Worm (Caenorhabditis elegans) whole organism, young adult: ENCODE measurements around the gene set-28.
"Not testable (repeated sequence)": the region's sequence is repeated elsewhere in the genome, so short reads cannot be mapped to it uniquely, and the experiment has no call there.

ENCODE experiments used
- B0019.2 ChIP-seq: fragments of 200-800 bp; sonication (Bioruptor generic); conservative IDR thresholded peaks from 2 replicates; pipeline ENCODE4 v1.3.6; 2022; ENCODE audit warnings: missing genetic modification reagents, missing genetic modification characterization, missing compliant biosample characterization
- B0261.1 ChIP-seq: sonication (generic microtip); optimal IDR thresholded peaks from 2 replicates; lab custom pipeline; 2016; ENCODE audit warnings: mild to moderate bottlenecking, missing genetic modification characterization, moderate library complexity, missing compliant biosample characterization
- C06A6.2 ChIP-seq: fragments of 200-800 bp; sonication (Bioruptor generic); conservative IDR thresholded peaks from 2 replicates; pipeline ENCODE4 v1.3.6; 2022; ENCODE audit warnings: missing genetic modification characterization, missing compliant biosample characterization
- D2030.7 ChIP-seq: fragments of 200-800 bp; sonication (Bioruptor generic); IDR thresholded peaks from 2 replicates; pipeline ENCODE4 v1.3.6; 2022; ENCODE audit warnings: missing genetic modification reagents, missing genetic modification characterization, missing compliant biosample characterization
- F55B11.4 ChIP-seq: sonication (generic microtip); optimal IDR thresholded peaks from 2 replicates; lab custom pipeline; 2016; ENCODE audit warnings: missing compliant biosample characterization, missing genetic modification characterization, borderline replicate concordance; ENCODE audit not compliant: insufficient read depth
- Y56A3A.18 ChIP-seq: fragments of 200-800 bp; sonication (Bioruptor generic); IDR thresholded peaks from 2 replicates; pipeline ENCODE4 v1.3.6; 2022; ENCODE audit warnings: missing genetic modification reagents, missing genetic modification characterization, missing compliant biosample characterization
- Y67H2A.10 ChIP-seq: fragments of 200-800 bp; sonication (Bioruptor generic); conservative IDR thresholded peaks from 2 replicates; pipeline ENCODE4 v1.3.6; 2022; ENCODE audit warnings: missing genetic modification reagents, missing genetic modification characterization, missing compliant biosample characterization
- bed-1 ChIP-seq: fragments of 200-800 bp; sonication (Bioruptor generic); IDR thresholded peaks from 2 replicates; pipeline ENCODE4 v1.3.6; 2022; ENCODE audit warnings: missing genetic modification reagents, missing genetic modification characterization, missing compliant biosample characterization
- ceh-27 ChIP-seq: fragments of 200-800 bp; sonication (Bioruptor generic); optimal IDR thresholded peaks from 2 replicates; lab custom pipeline; 2018; ENCODE audit warnings: mild to moderate bottlenecking, missing genetic modification characterization, moderate library complexity, missing compliant biosample characterization
- egrh-3 ChIP-seq: fragments of 200-800 bp; sonication (Bioruptor generic); IDR thresholded peaks from 2 replicates; pipeline ENCODE4 v1.3.6; 2022; ENCODE audit warnings: missing genetic modification reagents, missing genetic modification characterization, missing compliant biosample characterization
- ekl-4 ChIP-seq: fragments of 200-800 bp; sonication (Bioruptor generic); IDR thresholded peaks from 2 replicates; pipeline ENCODE4 v1.3.6; 2022; ENCODE audit warnings: missing genetic modification reagents, missing genetic modification characterization, missing compliant biosample characterization
- him-1 ChIP-seq: sonication (generic microtip); optimal IDR thresholded peaks from 2 replicates; lab custom pipeline; 2016; ENCODE audit warnings: missing genotype, missing genetic modification reagents, missing genetic modification characterization, missing compliant biosample characterization
- hmg-1.2 ChIP-seq: fragments of 200-800 bp; sonication (Bioruptor generic); IDR thresholded peaks from 2 replicates; pipeline ENCODE4 v1.3.6; 2022; ENCODE audit warnings: missing genetic modification reagents, missing genetic modification characterization, missing compliant biosample characterization
- hrde-1 ChIP-seq: sonication (generic microtip); optimal IDR thresholded peaks from 2 replicates; lab custom pipeline; 2016; ENCODE audit warnings: missing genetic modification characterization, mild to moderate bottlenecking, missing compliant biosample characterization, moderate library complexity, missing genotype, missing genetic modification reagents, borderline replicate concordance
- lin-26 ChIP-seq: fragments of 200-800 bp; sonication (Bioruptor generic); IDR thresholded peaks from 2 replicates; pipeline ENCODE4 v1.3.6; 2022; ENCODE audit warnings: missing genetic modification reagents, missing genetic modification characterization, missing compliant biosample characterization
- lin-35 ChIP-seq, 3 experiments: fragments of 150-350 bp in 2 of 3; sonication (generic microtip) in 1 of 3; optimal IDR thresholded peaks; 2 replicates each; lab custom pipeline; 2014 to 2018; ENCODE audit warnings: missing biosample characterization in 3 of 3, missing genetic modification characterization in 3 of 3, missing genetic modification reagents in 3 of 3
- lsl-1 ChIP-seq: fragments of 200-800 bp; sonication (Bioruptor generic); optimal IDR thresholded peaks from 2 replicates; lab custom pipeline; 2018; ENCODE audit warnings: mild to moderate bottlenecking, missing genetic modification characterization, moderate library complexity, missing compliant biosample characterization
- lsy-27 ChIP-seq: sonication (generic microtip); optimal IDR thresholded peaks from 2 replicates; lab custom pipeline; 2017; ENCODE audit warnings: missing genetic modification characterization, mild to moderate bottlenecking, missing compliant biosample characterization, antibody characterized with exemption, missing genotype, borderline replicate concordance; ENCODE audit not compliant: insufficient read depth
- mcd-1 ChIP-seq: fragments of 200-800 bp; sonication (Bioruptor generic); IDR thresholded peaks from 2 replicates; pipeline ENCODE4 v1.3.6; 2022; ENCODE audit warnings: missing genetic modification reagents, missing genetic modification characterization, missing compliant biosample characterization
- mel-28 ChIP-seq: sonication (generic microtip); optimal IDR thresholded peaks from 2 replicates; lab custom pipeline; 2016; ENCODE audit warnings: borderline replicate concordance, mild to moderate bottlenecking, missing genetic modification characterization, missing compliant biosample characterization
- nfyb-1 ChIP-seq: fragments of 200-800 bp; sonication (Bioruptor generic); IDR thresholded peaks from 2 replicates; pipeline ENCODE4 v1.3.6; 2022; ENCODE audit warnings: missing genetic modification reagents, missing genetic modification characterization, missing compliant biosample characterization
- rcor-1 ChIP-seq: fragments of 200-800 bp; sonication (Bioruptor generic); IDR thresholded peaks from 2 replicates; pipeline ENCODE4 v1.3.6; 2022; ENCODE audit warnings: missing genetic modification reagents, missing genetic modification characterization, missing compliant biosample characterization
- rec-8 ChIP-seq, 2 experiments: sonication (generic microtip); optimal IDR thresholded peaks; 2 replicates each; lab custom pipeline; 2016; ENCODE audit warnings: mild to moderate bottlenecking in 2 of 2, missing genetic modification characterization in 2 of 2, missing genetic modification reagents in 2 of 2, missing genotype in 2 of 2, missing biosample characterization in 1 of 2, missing compliant biosample characterization in 1 of 2, moderate library complexity in 1 of 2
- rpc-1 ChIP-seq, 2 experiments: fragments of 150-350 bp in 1 of 2; sonication (generic microtip) in 1 of 2; optimal IDR thresholded peaks; 2 replicates each; lab custom pipeline; 2014 to 2018; ENCODE audit warnings: missing biosample characterization in 1 of 2, missing genetic modification characterization in 1 of 2, missing genetic modification reagents in 1 of 2, missing genotype in 1 of 2
- sdz-38 ChIP-seq: sonication (generic microtip); optimal IDR thresholded peaks from 2 replicates; lab custom pipeline; 2016; ENCODE audit warnings: missing genotype, missing genetic modification characterization, missing compliant biosample characterization
- tbp1 ChIP-seq: fragments of 200-800 bp; sonication (Bioruptor generic); optimal IDR thresholded peaks from 2 replicates; lab custom pipeline; 2018; ENCODE audit warnings: mild to moderate bottlenecking, missing genetic modification characterization, missing compliant biosample characterization
- zfh-2 ChIP-seq: fragments of 200-800 bp; sonication (Bioruptor generic); conservative IDR thresholded peaks from 2 replicates; pipeline ENCODE4 v1.3.6; 2022; ENCODE audit warnings: missing genetic modification reagents, missing genetic modification characterization, missing compliant biosample characterization

The set-28 gene

DNA sequence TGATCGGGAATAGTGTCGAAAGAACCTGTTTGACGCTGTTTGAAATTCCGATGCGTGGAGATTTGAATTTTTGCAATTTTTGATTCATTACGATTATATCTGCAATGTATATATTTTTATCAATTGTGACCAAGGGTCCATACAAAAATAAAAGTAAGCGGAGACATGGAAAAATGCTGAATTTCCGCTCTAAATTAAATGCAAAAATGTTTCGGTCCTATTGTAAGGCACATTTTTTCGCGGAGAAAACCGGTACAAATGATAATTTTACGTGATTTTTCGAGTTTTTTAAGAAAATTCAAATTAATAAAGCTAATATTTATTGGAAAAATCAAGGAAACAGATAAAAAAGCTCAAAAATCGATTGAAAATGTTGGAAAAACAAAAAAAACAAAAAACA, at the start of gene set-28:
Gene set-28, minus strand, starts transcription at position 101 of the 400 bp plus-strand sequence.
- not testable (repeated sequence) for TF ChIP-seq rec-8 (tag; optimal IDR thresholded peaks at IDR 0.05; lab: Kevin White, UChicago); hrde-1 (tag; lab: Kevin White, UChicago); rcor-1 (GFP tag; lab: Robert Waterston, UW)

DNA sequence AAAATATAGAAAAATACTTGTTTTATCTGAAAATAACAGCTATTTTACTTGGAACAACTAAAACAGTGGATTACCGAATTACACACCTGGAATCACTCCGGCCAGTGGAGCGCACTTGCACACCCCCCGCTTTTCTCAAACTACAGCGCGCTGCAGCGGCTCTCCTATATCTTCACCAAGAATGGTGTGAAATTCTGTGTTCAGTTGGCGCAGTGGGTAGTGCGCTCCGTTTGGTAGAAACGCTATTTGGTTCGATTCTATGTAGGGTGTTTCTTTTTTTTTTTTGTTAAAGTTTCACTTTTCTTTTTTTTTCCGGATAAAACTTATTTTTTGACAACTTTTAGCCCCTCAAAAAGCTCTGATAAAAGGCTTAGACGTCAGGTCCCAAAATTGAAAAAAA, 43.2 kb upstream of the set-28 start:
- 0 out of 2 replicates have a peak, but pooled peaks have one; percentile 28 for TF ChIP-seq egrh-3 (GFP tag; lab: Robert Waterston, UW)
- peak; percentile 55 for TF ChIP-seq B0261.1 (tag; lab: Kevin White, UChicago)
- TF ChIP-seq rpc-1 (optimal IDR thresholded peaks at IDR 0.05; lab: Kevin White, UChicago), result peak; percentile 29
- TF ChIP-seq rpc-1 (tag; optimal IDR thresholded peaks at IDR 0.05; lab: Kevin White, UChicago), result peak; percentile 64
- peak; percentile 50 for TF ChIP-seq D2030.7
- TF ChIP-seq hmg-1.2, result peak; percentile 46
- TF ChIP-seq mcd-1, result peak; percentile 69
- peak; percentile 74 for TF ChIP-seq tbp1 (GFP tag; lab: Kevin White, UChicago)
- TF ChIP-seq lin-26 (GFP tag; lab: Robert Waterston, UW), result peak; percentile 79

DNA sequence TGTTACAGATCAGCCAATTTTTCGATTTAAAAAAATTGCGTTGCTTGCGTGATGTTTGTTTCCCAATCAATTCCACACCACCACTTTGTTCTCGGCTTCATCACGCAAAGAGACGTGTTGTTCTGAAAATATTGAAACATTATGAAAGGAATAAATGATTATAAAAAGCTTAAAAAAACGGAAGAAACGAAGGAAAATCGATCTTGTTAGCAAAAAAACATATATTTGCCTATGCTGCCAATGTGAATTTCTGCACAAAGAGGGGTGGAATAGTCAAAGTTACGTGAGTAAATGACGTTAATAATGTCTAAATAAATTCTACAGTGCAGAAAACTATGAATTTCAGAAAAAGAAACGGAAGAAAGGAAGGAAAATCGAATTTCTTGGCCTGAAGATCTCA, 23.7 kb upstream of the set-28 start, which contains the start of gene AC8.10:
Gene AC8.10, minus strand, starts transcription at position 101 of the 400 bp plus-strand sequence.
- TF ChIP-seq sdz-38; ekl-4 (GFP tag; lab: Robert Waterston, UW); rpc-1 (optimal IDR thresholded peaks at IDR 0.05; lab: Kevin White, UChicago); rpc-1 (tag; optimal IDR thresholded peaks at IDR 0.05; lab: Kevin White, UChicago): not testable (repeated sequence)

DNA sequence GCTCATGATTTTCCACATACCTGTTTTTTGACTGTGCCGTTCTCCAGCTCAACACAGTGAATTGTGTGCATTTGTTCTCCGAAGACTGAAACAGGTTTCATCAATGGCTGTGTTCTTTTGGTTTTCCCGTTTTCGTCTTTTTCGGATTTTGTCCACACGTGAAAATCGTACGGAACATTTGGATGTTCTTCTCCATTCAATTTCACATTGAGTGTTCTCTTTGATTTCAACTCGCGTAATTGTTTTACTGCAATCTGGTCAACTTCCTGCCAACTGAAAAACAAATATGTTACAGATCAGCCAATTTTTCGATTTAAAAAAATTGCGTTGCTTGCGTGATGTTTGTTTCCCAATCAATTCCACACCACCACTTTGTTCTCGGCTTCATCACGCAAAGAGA, 14.0 kb upstream of the set-28 start, which contains the start of gene AC8.3:
Gene AC8.3, minus strand, starts transcription at position 101 of the 400 bp plus-strand sequence.
- not testable (repeated sequence) for TF ChIP-seq lsl-1; lin-35 (GFP tag; optimal IDR thresholded peaks at IDR 0.05; lab: Kevin White, UChicago); C06A6.2 (GFP tag; lab: Robert Waterston, UW)
- TF ChIP-seq, all 124 proteins: peak for 0; not testable (repeated sequence) for 124

DNA sequence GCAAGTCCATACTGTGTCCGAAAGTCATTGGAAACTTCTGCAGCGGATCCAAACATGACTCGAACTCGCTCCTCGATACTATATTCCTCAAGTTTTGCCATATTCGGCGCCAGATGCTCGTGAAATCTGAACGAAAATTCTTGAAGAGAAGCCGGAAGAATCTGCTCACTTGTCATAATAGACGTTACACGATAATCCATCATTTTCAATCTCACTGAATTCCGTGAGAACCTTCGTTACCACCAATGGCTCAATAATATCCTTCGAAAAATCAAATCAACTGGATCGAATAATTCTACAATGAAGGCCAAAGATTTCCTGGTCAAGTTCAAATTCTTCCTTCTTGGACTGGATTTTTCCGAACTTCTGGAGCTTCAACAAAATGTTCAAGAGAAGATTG, 4.2 kb downstream of the set-28 start, which contains the start of gene Y73B3B.1:
Gene Y73B3B.1, minus strand, starts transcription at position 101 of the 400 bp plus-strand sequence.
- not testable (repeated sequence) for TF ChIP-seq mcd-1; Y67H2A.10 (GFP tag; lab: Robert Waterston, UW); ceh-27 (GFP tag; lab: Kevin White, UChicago)
- TF ChIP-seq, all 124 proteins: peak for 0; not testable (repeated sequence) for 124

DNA sequence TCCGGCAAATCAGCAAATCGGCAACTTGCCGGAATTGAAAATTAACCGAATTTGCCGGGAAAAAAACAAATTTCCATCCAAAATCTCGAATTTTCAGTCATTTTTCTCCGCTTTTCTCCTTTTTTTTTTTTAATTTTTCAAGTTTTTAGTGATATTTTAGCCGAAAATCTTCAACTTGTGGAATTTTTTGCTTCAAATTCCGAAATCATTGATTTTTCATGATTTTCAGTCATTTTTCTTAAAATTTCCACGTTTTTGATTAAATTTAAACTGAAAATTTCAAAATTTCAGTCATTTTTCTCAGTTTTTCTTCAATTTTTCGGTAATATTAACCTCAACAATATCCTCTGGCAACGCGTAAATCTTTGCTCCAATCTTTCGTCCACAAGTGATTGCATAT, 5.7 kb downstream of the set-28 start, which contains the start of gene Y73B3B.3:
Gene Y73B3B.3, plus strand, starts transcription at position 301 of the 400 bp plus-strand sequence.
- TF ChIP-seq B0019.2 (GFP tag; lab: Robert Waterston, UW); lsy-27 (tag; lab: Kevin White, UChicago); F55B11.4: not testable (repeated sequence)

DNA sequence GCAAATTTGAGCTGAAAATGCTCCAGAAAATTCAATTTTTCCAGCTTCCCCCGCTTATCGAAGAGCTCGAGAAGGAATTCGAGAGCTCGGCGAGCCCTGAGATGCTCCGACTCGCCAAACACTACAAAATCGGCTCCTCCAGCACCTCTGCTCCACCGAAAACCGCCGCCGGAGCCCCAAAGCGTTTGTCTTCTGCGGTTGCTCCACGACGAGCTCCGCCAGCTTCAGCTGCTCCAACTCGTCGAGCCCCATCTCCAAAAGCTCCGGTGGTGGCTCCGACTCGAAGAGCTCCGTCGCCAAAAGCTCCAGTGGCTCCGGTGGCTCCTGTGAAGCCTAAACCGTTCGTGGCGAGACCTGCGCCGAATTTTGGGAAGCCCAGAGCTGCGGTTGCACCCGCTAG, 19.0 kb downstream of the set-28 start:
- TF ChIP-seq egrh-3 (GFP tag; lab: Robert Waterston, UW) (peak; percentile 90), Y56A3A.18 (no peak), him-1 (tag; lab: Kevin White, UChicago) (no peak), mel-28 (no peak), bed-1 (GFP tag; lab: Robert Waterston, UW) (0 out of 2 replicates have a peak, but pooled peaks have one; percentile 64), zfh-2 (GFP tag; lab: Robert Waterston, UW) (peak; percentile 76), nfyb-1 (GFP tag; lab: Robert Waterston, UW) (0 out of 2 replicates have a peak, but pooled peaks have one; percentile 22)
